Worm (Caenorhabditis elegans) whole organism, L3 larva: ENCODE data around the gene K01A6.8.

Experiments
- ceh-28 ChIP-seq: fragments of 150-350 bp; optimal IDR thresholded peaks from 2 replicates; lab custom pipeline; 2014; ENCODE audit warnings: missing biosample characterization, missing genetic modification reagents, missing genetic modification characterization
- ceh-9 ChIP-seq: sonication (generic microtip); optimal IDR thresholded peaks from 2 replicates; lab custom pipeline; 2018; ENCODE audit warnings: missing biosample characterization, missing genetic modification characterization
- elt-2 ChIP-seq: sonication (generic microtip); optimal IDR thresholded peaks from 2 replicates; lab custom pipeline; 2016; ENCODE audit warnings: missing genetic modification reagents, mild to moderate bottlenecking, missing genetic modification characterization, missing compliant biosample characterization
- mdl-1 ChIP-seq: fragments of 150-350 bp; optimal IDR thresholded peaks from 2 replicates; lab custom pipeline; 2014; ENCODE audit warnings: missing biosample characterization, missing genetic modification characterization
- nfya-1 ChIP-seq: sonication (generic microtip); optimal IDR thresholded peaks from 2 replicates; lab custom pipeline; 2017; ENCODE audit warnings: missing genetic modification characterization, mild to moderate bottlenecking, missing compliant biosample characterization, antibody characterized with exemption, moderate library complexity; ENCODE audit not compliant: insufficient read depth
- nhr-237 ChIP-seq: fragments of 150-350 bp; optimal IDR thresholded peaks from 2 replicates; lab custom pipeline; 2014; ENCODE audit warnings: missing biosample characterization, missing genetic modification characterization
- nhr-43 ChIP-seq: sonication (generic microtip); optimal IDR thresholded peaks from 2 replicates; lab custom pipeline; 2016; ENCODE audit warnings: mild to moderate bottlenecking, missing genetic modification characterization, missing compliant biosample characterization; ENCODE audit not compliant: poor library complexity, severe bottlenecking
- skn-1 ChIP-seq: fragments of 150-350 bp; optimal IDR thresholded peaks from 2 replicates; lab custom pipeline; 2014; ENCODE audit warnings: missing biosample characterization, missing genetic modification characterization
- snpc-4 ChIP-seq: fragments of 150-350 bp; optimal IDR thresholded peaks from 2 replicates; lab custom pipeline; 2014; ENCODE audit warnings: missing biosample characterization, missing genetic modification characterization
- unc-62 ChIP-seq: fragments of 150-350 bp; sonication (generic microtip); optimal IDR thresholded peaks from 4 replicates; lab custom pipeline; 2014; ENCODE audit warnings: missing biosample characterization, missing genetic modification reagents, missing genetic modification characterization
- ztf-11 ChIP-seq: fragments of 150-350 bp; optimal IDR thresholded peaks from 2 replicates; lab custom pipeline; 2014; ENCODE audit warnings: missing biosample characterization, missing genetic modification characterization
- ztf-4 ChIP-seq: fragments of 150-350 bp; optimal IDR thresholded peaks from 2 replicates; lab custom pipeline; 2014; ENCODE audit warnings: missing biosample characterization, missing genetic modification characterization

DNA sequence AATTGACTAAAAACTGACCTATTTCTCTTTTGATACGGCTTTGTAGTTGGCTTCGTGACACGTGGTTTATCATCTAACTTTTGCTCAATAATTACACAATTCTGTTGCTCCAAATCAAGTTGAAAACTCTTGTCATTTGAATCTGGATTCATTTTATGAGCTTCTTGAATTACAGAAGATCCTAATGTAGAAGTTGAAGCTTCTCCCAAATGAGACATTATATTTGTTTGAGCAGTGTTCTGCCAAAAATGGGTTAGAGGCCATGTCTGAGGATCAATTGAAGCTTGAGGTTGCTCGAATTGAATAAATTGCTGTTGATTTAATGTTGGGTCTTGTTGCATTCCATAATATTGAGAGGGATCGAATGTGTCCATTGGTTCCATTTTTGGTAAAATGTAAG is 39.7 kb downstream of the K01A6.8 start:
- TF ChIP-seq nhr-237 (no peak), ceh-28 (tag; lab: Kevin White, UChicago) (no peak), ztf-11 (tag; lab: Kevin White, UChicago) (no peak), nhr-43 (no peak), snpc-4 (tag; lab: Kevin White, UChicago) (no peak), elt-2 (tag; lab: Kevin White, UChicago) (no peak), nfya-1 (tag; lab: Kevin White, UChicago) (no peak), mdl-1 (tag; lab: Kevin White, UChicago) (no peak), ceh-9 (tag; lab: Kevin White, UChicago) (no peak), skn-1 (tag; lab: Kevin White, UChicago) (no peak), unc-62 (GFP tag; lab: Kevin White, UChicago) (no peak), ztf-4 (tag; lab: Kevin White, UChicago) (no peak)
